Worm (Caenorhabditis elegans): ENCODE results near the gene ocr-1.

ce11 chrV:10768892-10769291, 4.7 kb downstream of the ocr-1 start:
- TF ChIP-seq aly-1 (tag; optimal IDR thresholded peaks at IDR 0.05) (no peak), tra-4 (tag; optimal IDR thresholded peaks at IDR 0.05) (no peak), ets-7 (tag; optimal IDR thresholded peaks at IDR 0.05) (no peak), ceh-13 (GFP tag; optimal IDR thresholded peaks at IDR 0.05) (no peak)

All from whole organism, early embryonic.